Worm (Caenorhabditis elegans): Measurements from ENCODE around the gene T12D8.9.

The T12D8.9 gene

DNA sequence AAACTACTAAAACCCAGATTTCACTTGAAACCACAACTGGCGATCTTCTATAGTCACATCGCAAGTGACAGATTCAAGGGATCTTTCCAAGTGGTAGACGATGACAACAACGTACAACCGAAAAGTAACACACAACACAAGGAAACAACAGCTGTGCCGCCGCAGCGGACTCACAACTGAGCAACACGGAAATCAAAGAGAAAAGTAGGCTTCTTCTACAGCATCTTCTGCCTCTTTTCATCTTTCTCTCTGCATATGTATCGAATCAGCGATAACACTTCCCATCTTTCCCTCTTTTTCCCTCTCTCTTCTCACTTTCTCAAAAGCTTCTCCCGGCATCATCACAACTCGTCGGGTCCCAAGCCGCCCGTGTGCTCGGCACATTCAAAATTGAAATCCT, at the start of gene T12D8.9:
T12D8.9 (plus strand) TSS at position 312 of the 400 bp plus-strand sequence.
- TF ChIP-seq unc-62 (GFP tag; optimal IDR thresholded peaks at IDR 0.05 in 1 of 2) = peak in 1 of 2 experiments; percentile 78
- no peak for TF ChIP-seq unc-62 (tag; optimal IDR thresholded peaks at IDR 0.05)
- TF ChIP-seq lin-39 (tag; optimal IDR thresholded peaks at IDR 0.05) = no peak
- no peak for TF ChIP-seq nhr-111 (GFP tag; optimal IDR thresholded peaks at IDR 0.05)
- no peak for TF ChIP-seq mep-1 (tag; optimal IDR thresholded peaks at IDR 0.05)
- no peak for TF ChIP-seq fkh-10 (GFP tag; optimal IDR thresholded peaks at IDR 0.05)
- no peak for TF ChIP-seq rbr-2 (tag; optimal IDR thresholded peaks at IDR 0.05)
- TF ChIP-seq ceh-62 (tag; optimal IDR thresholded peaks at IDR 0.05) = no peak
- no peak for TF ChIP-seq ceh-44 (GFP tag; IDR thresholded peaks at IDR 0.05)
- no peak for TF ChIP-seq fos-1 (tag; optimal IDR thresholded peaks at IDR 0.05)
- no peak for TF ChIP-seq nhr-28 (tag; optimal IDR thresholded peaks at IDR 0.05)
- TF ChIP-seq zfp-3 (GFP tag; conservative IDR thresholded peaks at IDR 0.05) = no peak
- no peak for TF ChIP-seq nhr-48 (tag; optimal IDR thresholded peaks at IDR 0.05)
- no peak for TF ChIP-seq nhr-11 (tag; optimal IDR thresholded peaks at IDR 0.05)
- no peak for TF ChIP-seq daf-19 (GFP tag; conservative IDR thresholded peaks at IDR 0.05)
- TF ChIP-seq ZK337.2 (GFP tag; IDR thresholded peaks at IDR 0.05) = no peak
- TF ChIP-seq zag-1 (tag; optimal IDR thresholded peaks at IDR 0.05) = no peak
- TF ChIP-seq vab-7 (GFP tag; IDR thresholded peaks at IDR 0.05) = no peak
- TF ChIP-seq arid-1 (GFP tag; conservative IDR thresholded peaks at IDR 0.05) = 0 out of 2 replicates have a peak, but pooled peaks have one; percentile 5
- no peak for TF ChIP-seq lin-38 (GFP tag; IDR thresholded peaks at IDR 0.05)
- TF ChIP-seq hlh-30 (tag; optimal IDR thresholded peaks at IDR 0.05; ENCODE audit: insufficient read depth) = no peak
- TF ChIP-seq daf-16 (GFP tag; optimal IDR thresholded peaks at IDR 0.05) = peak in 1 of 2 experiments; percentile 17
- TF ChIP-seq daf-16 (tag; optimal IDR thresholded peaks at IDR 0.05) = no peak
- TF ChIP-seq mxl-3 (GFP tag; optimal IDR thresholded peaks at IDR 0.05) = no peak
- TF ChIP-seq nhr-102 (tag; optimal IDR thresholded peaks at IDR 0.05) = no peak
- TF ChIP-seq ama-1 (optimal IDR thresholded peaks at IDR 0.05) = no peak
- no peak for TF ChIP-seq snpc-4 (tag; optimal IDR thresholded peaks at IDR 0.05)
- TF ChIP-seq skn-1 (tag; optimal IDR thresholded peaks at IDR 0.05) = no peak
- TF ChIP-seq dmd-9 (GFP tag; IDR thresholded peaks at IDR 0.05) = no peak
- TF ChIP-seq hlh-11 (tag; optimal IDR thresholded peaks at IDR 0.05) = peak; percentile 42
- no peak for TF ChIP-seq dmd-6 (GFP tag; IDR thresholded peaks at IDR 0.05)

DNA sequence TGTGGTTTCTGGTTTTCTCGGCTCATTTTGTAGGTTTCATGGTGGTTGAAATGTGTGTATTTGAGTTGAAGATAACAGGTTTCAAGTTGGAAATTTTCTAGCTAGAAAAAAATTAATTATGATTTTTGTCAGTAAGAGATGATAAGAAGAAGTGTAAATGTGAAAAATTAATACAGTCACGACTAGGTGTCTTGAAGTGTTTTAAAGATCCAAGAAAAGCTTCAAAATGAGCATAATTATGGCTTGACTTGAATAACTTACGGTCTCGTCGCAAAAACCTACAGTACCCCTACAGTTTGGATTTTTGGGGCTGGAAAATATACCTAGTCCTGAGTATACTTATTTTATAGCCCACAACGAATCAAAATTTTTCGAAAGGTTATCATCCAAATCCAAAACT, 46.6 kb upstream of the T12D8.9 start, which contains the start of gene exc-12:
exc-12 (minus strand) TSS at position 101 of the 400 bp plus-strand sequence.
- TF ChIP-seq F44E2.7 (GFP tag; IDR thresholded peaks at IDR 0.05) = no peak
- no peak for TF ChIP-seq daf-19 (GFP tag; conservative IDR thresholded peaks at IDR 0.05)
- no peak for TF ChIP-seq mxl-2 (GFP tag; conservative IDR thresholded peaks at IDR 0.05)
- no peak for TF ChIP-seq dve-1 (tag; optimal IDR thresholded peaks at IDR 0.05; ENCODE audit: insufficient read depth)
- no peak for TF ChIP-seq nhr-41 (GFP tag; IDR thresholded peaks at IDR 0.05)
- TF ChIP-seq set-16 (GFP tag; IDR thresholded peaks at IDR 0.05) = no peak
- no peak for TF ChIP-seq cey-2 (tag; optimal IDR thresholded peaks at IDR 0.05; ENCODE audit: borderline replicate concordance, insufficient read depth)
- no peak for TF ChIP-seq nhr-28 (tag; optimal IDR thresholded peaks at IDR 0.05)
- TF ChIP-seq mdt-29 (GFP tag; IDR thresholded peaks at IDR 0.05) = no peak
- TF ChIP-seq Y75B8A.6 (GFP tag; IDR thresholded peaks at IDR 0.05) = no peak
- TF ChIP-seq jun-1 (tag; optimal IDR thresholded peaks at IDR 0.05) = no peak
- no peak for TF ChIP-seq attf-4 (tag; optimal IDR thresholded peaks at IDR 0.05)
- no peak for TF ChIP-seq dmd-9 (GFP tag; IDR thresholded peaks at IDR 0.05)
- TF ChIP-seq hlh-30 (tag; optimal IDR thresholded peaks at IDR 0.05; ENCODE audit: insufficient read depth) = no peak
